Fruit fly (Drosophila melanogaster) whole organism, embryonic: ENCODE results near the gene CG2617.

Experiments used
- Atf-2 ChIP-seq: fragments of 200-800 bp; sonication (Bioruptor generic); optimal IDR thresholded peaks from 2 replicates; lab custom pipeline; 2016; ENCODE audit warnings: missing biosample characterization, missing genetic modification characterization
- Atf6 ChIP-seq: fragments of 200-800 bp; sonication (Bioruptor generic); IDR thresholded peaks from 2 replicates; pipeline ENCODE4 v1.3.6; 2022; ENCODE audit warnings: missing biosample characterization, missing genetic modification characterization
- B-H1 ChIP-seq: fragments of 200-800 bp; sonication (Bioruptor generic); IDR thresholded peaks from 3 replicates; pipeline ENCODE4 v1.3.6; 2022; ENCODE audit warnings: missing biosample characterization, missing genetic modification characterization
- CG12391 ChIP-seq: fragments of 200-800 bp; sonication (Bioruptor generic); optimal IDR thresholded peaks from 3 replicates; lab custom pipeline; 2018; ENCODE audit warnings: missing biosample characterization, mild to moderate bottlenecking, missing genetic modification characterization, moderate library complexity
- CG13624 ChIP-seq: fragments of 200-800 bp; sonication (Bioruptor generic); optimal IDR thresholded peaks from 2 replicates; lab custom pipeline; 2016; ENCODE audit warnings: missing biosample characterization, missing genetic modification characterization
- CG13775 ChIP-seq: fragments of 200-800 bp; sonication (Bioruptor generic); optimal IDR thresholded peaks from 3 replicates; lab custom pipeline; 2017; ENCODE audit warnings: missing biosample characterization, mild to moderate bottlenecking, missing genetic modification characterization
- CG13894 ChIP-seq: fragments of 200-800 bp; sonication (Bioruptor generic); optimal IDR thresholded peaks from 3 replicates; lab custom pipeline; 2018; ENCODE audit warnings: missing biosample characterization, mild to moderate bottlenecking, missing genetic modification characterization, moderate library complexity
- CG14441 ChIP-seq: fragments of 200-800 bp; sonication (Bioruptor generic); IDR thresholded peaks from 2 replicates; pipeline ENCODE4 v1.3.6; 2022; ENCODE audit warnings: missing biosample characterization, missing genetic modification characterization
- CG14667 ChIP-seq: fragments of 200-800 bp; sonication (Bioruptor generic); IDR thresholded peaks from 2 replicates; pipeline ENCODE4 v1.3.6; 2022; ENCODE audit warnings: missing biosample characterization, missing genetic modification characterization
- CG2129 ChIP-seq: fragments of 200-800 bp; sonication (Bioruptor generic); IDR thresholded peaks from 2 replicates; pipeline ENCODE4 v1.3.6; 2022; ENCODE audit warnings: missing biosample characterization, missing genetic modification characterization; ENCODE audit not compliant: partially characterized antibody
- CG3065 ChIP-seq: fragments of 200-800 bp; sonication (Bioruptor generic); optimal IDR thresholded peaks from 2 replicates; lab custom pipeline; 2016; ENCODE audit warnings: missing biosample characterization, missing genetic modification characterization
- CG32772 ChIP-seq: fragments of 200-800 bp; sonication (Bioruptor generic); IDR thresholded peaks from 2 replicates; pipeline ENCODE4 v1.3.6; 2022; ENCODE audit warnings: missing biosample characterization, missing genetic modification characterization
- CG3281 ChIP-seq: fragments of 200-800 bp; sonication (Bioruptor generic); optimal IDR thresholded peaks from 3 replicates; lab custom pipeline; 2017; ENCODE audit warnings: missing biosample characterization, mild to moderate bottlenecking, missing genetic modification characterization
- CG4360 ChIP-seq: fragments of 200-800 bp; sonication (Bioruptor generic); IDR thresholded peaks from 2 replicates; pipeline ENCODE4 v1.3.6; 2022; ENCODE audit warnings: missing biosample characterization, missing genetic modification characterization
- CG43689 ChIP-seq: fragments of 200-800 bp; sonication (Bioruptor generic); IDR thresholded peaks from 2 replicates; pipeline ENCODE4 v1.3.6; 2022; ENCODE audit warnings: missing biosample characterization, missing genetic modification characterization
- CG4424 ChIP-seq: fragments of 200-800 bp; sonication (Bioruptor generic); optimal IDR thresholded peaks from 3 replicates; lab custom pipeline; 2016; ENCODE audit warnings: missing biosample characterization, missing genetic modification characterization
- CG6683 ChIP-seq: fragments of 200-800 bp; sonication (Bioruptor generic); optimal IDR thresholded peaks from 2 replicates; lab custom pipeline; 2017; ENCODE audit warnings: missing biosample characterization, mild to moderate bottlenecking, missing genetic modification characterization, missing genetic modification reagents
- CG7271 ChIP-seq: fragments of 200-800 bp; sonication (Bioruptor generic); optimal IDR thresholded peaks from 2 replicates; lab custom pipeline; 2018; ENCODE audit warnings: missing biosample characterization, mild to moderate bottlenecking, missing genetic modification characterization, moderate library complexity
- CG7556 ChIP-seq: fragments of 200-800 bp; sonication (Bioruptor generic); optimal IDR thresholded peaks from 2 replicates; lab custom pipeline; 2017; ENCODE audit warnings: missing biosample characterization, mild to moderate bottlenecking, missing genetic modification characterization
- CG8944 ChIP-seq: fragments of 200-800 bp; sonication (Bioruptor generic); optimal IDR thresholded peaks from 3 replicates; lab custom pipeline; 2016; ENCODE audit warnings: missing biosample characterization, missing genetic modification characterization
- CoRest ChIP-seq: fragments of 200-800 bp; sonication (Bioruptor generic); optimal IDR thresholded peaks from 3 replicates; lab custom pipeline; 2018; ENCODE audit warnings: missing biosample characterization, mild to moderate bottlenecking, missing genetic modification characterization, moderate library complexity
- Deaf1 ChIP-seq: fragments of 200-800 bp; optimal IDR thresholded peaks from 3 replicates; lab custom pipeline; 2019; ENCODE audit warnings: missing biosample characterization, mild to moderate bottlenecking, missing genetic modification characterization, moderate library complexity
- Dref ChIP-seq: fragments of 200-800 bp; sonication (Bioruptor generic); IDR thresholded peaks from 2 replicates; pipeline ENCODE4 v1.3.6; 2022; ENCODE audit warnings: missing biosample characterization, missing genetic modification characterization
- Drgx ChIP-seq: fragments of 200-800 bp; sonication (Bioruptor generic); IDR thresholded peaks from 2 replicates; pipeline ENCODE4 v1.3.6; 2022; ENCODE audit warnings: missing biosample characterization, missing genetic modification characterization
- GATAe ChIP-seq: fragments of 200-800 bp; sonication (Bioruptor generic); conservative IDR thresholded peaks from 2 replicates; pipeline ENCODE4 v1.3.6; 2022; ENCODE audit warnings: missing biosample characterization, missing genetic modification characterization
- H15 ChIP-seq: fragments of 200-800 bp; sonication (Bioruptor generic); IDR thresholded peaks from 3 replicates; pipeline ENCODE4 v1.3.6; 2022; ENCODE audit warnings: missing biosample characterization, missing genetic modification characterization
- Kr ChIP-seq: fragments of 200-800 bp; sonication (Bioruptor generic); optimal IDR thresholded peaks from 2 replicates; lab custom pipeline; 2017; ENCODE audit warnings: missing biosample characterization, mild to moderate bottlenecking, missing genetic modification characterization
- MESR4 ChIP-seq: fragments of 200-800 bp; sonication (Bioruptor generic); optimal IDR thresholded peaks from 2 replicates; lab custom pipeline; 2018; ENCODE audit warnings: missing biosample characterization, mild to moderate bottlenecking, missing genetic modification characterization, moderate library complexity
- Mrtf ChIP-seq: fragments of 200-800 bp; sonication (Bioruptor generic); IDR thresholded peaks from 3 replicates; pipeline ENCODE4 v1.3.6; 2022; ENCODE audit warnings: missing biosample characterization, missing genetic modification characterization
- PHDP ChIP-seq: fragments of 200-800 bp; sonication (Bioruptor generic); optimal IDR thresholded peaks from 3 replicates; lab custom pipeline; 2018; ENCODE audit warnings: missing biosample characterization, mild to moderate bottlenecking, missing genetic modification characterization, moderate library complexity
- Poxn ChIP-seq: fragments of 200-800 bp; sonication (Bioruptor generic); IDR thresholded peaks from 2 replicates; pipeline ENCODE4 v1.3.6; 2022; ENCODE audit warnings: missing biosample characterization, missing genetic modification characterization
- Ssrp ChIP-seq: fragments of 200-800 bp; sonication (Bioruptor generic); optimal IDR thresholded peaks from 2 replicates; lab custom pipeline; 2018; ENCODE audit warnings: missing biosample characterization, mild to moderate bottlenecking, missing genetic modification characterization, moderate library complexity
- Taf1 ChIP-seq: fragments of 200-800 bp; sonication (Bioruptor generic); IDR thresholded peaks from 2 replicates; pipeline ENCODE4 v1.3.6; 2022; ENCODE audit warnings: missing biosample characterization, missing genetic modification characterization
- YL-1 ChIP-seq: fragments of 200-800 bp; sonication (Bioruptor generic); optimal IDR thresholded peaks from 3 replicates; lab custom pipeline; 2017; ENCODE audit warnings: missing biosample characterization, mild to moderate bottlenecking, missing genetic modification characterization
- abd-A ChIP-seq: fragments of 200-800 bp; sonication (Bioruptor generic); optimal IDR thresholded peaks from 3 replicates; lab custom pipeline; 2019; ENCODE audit warnings: missing biosample characterization, mild to moderate bottlenecking, missing genetic modification characterization, moderate library complexity
- ap ChIP-seq: fragments of 200-800 bp; sonication (Bioruptor generic); IDR thresholded peaks from 2 replicates; pipeline ENCODE4 v1.3.6; 2022; ENCODE audit warnings: missing biosample characterization, missing genetic modification characterization
- br ChIP-seq: fragments of >200 bp; optimal IDR thresholded peaks from 2 replicates; lab custom pipeline; 2017
- btn ChIP-seq: fragments of 200-800 bp; sonication (Bioruptor generic); optimal IDR thresholded peaks from 2 replicates; lab custom pipeline; 2016; ENCODE audit warnings: missing biosample characterization, missing genetic modification characterization
- da ChIP-seq: fragments of 200-800 bp; sonication (Bioruptor generic); optimal IDR thresholded peaks from 2 replicates; lab custom pipeline; 2016; ENCODE audit warnings: missing biosample characterization, missing genetic modification characterization
- dan ChIP-seq: fragments of 200-800 bp; sonication (Bioruptor generic); IDR thresholded peaks from 2 replicates; pipeline ENCODE4 v1.3.6; 2022; ENCODE audit warnings: missing biosample characterization, missing genetic modification characterization
- fd102C ChIP-seq: fragments of 200-800 bp; sonication (Bioruptor generic); optimal IDR thresholded peaks from 2 replicates; lab custom pipeline; 2018; ENCODE audit warnings: missing biosample characterization, mild to moderate bottlenecking, missing genetic modification characterization, moderate library complexity
- h ChIP-seq: fragments of >200 bp; optimal IDR thresholded peaks from 2 replicates; lab custom pipeline; 2017
- ham ChIP-seq: fragments of 200-800 bp; sonication (Bioruptor generic); IDR thresholded peaks from 2 replicates; pipeline ENCODE4 v1.3.6; 2022; ENCODE audit warnings: missing biosample characterization, missing genetic modification characterization
- lilli ChIP-seq: fragments of 200-800 bp; sonication (Bioruptor generic); optimal IDR thresholded peaks from 3 replicates; lab custom pipeline; 2016; ENCODE audit warnings: missing biosample characterization, missing genetic modification characterization
- nmo ChIP-seq: fragments of 200-800 bp; sonication (Bioruptor generic); optimal IDR thresholded peaks from 2 replicates; lab custom pipeline; 2018; ENCODE audit warnings: missing biosample characterization, mild to moderate bottlenecking, missing genetic modification characterization, moderate library complexity
- peb ChIP-seq: fragments of 200-800 bp; sonication (Bioruptor generic); IDR thresholded peaks from 2 replicates; pipeline ENCODE4 v1.3.6; 2022; ENCODE audit warnings: missing biosample characterization, missing genetic modification characterization
- scrt ChIP-seq: fragments of 200-800 bp; sonication (Bioruptor generic); optimal IDR thresholded peaks from 2 replicates; lab custom pipeline; 2018; ENCODE audit warnings: missing biosample characterization, mild to moderate bottlenecking, missing genetic modification characterization, moderate library complexity
- sisA ChIP-seq: fragments of 200-800 bp; sonication (Bioruptor generic); IDR thresholded peaks from 2 replicates; pipeline ENCODE4 v1.3.6; 2022; ENCODE audit warnings: missing biosample characterization, missing genetic modification characterization
- tin ChIP-seq: fragments of 200-800 bp; sonication (Bioruptor generic); optimal IDR thresholded peaks from 3 replicates; lab custom pipeline; 2016; ENCODE audit warnings: missing biosample characterization, missing genetic modification characterization
- tna ChIP-seq: fragments of 200-800 bp; sonication (Bioruptor generic); IDR thresholded peaks from 2 replicates; pipeline ENCODE4 v1.3.6; 2022; ENCODE audit warnings: missing biosample characterization, missing genetic modification characterization; ENCODE audit not compliant: partially characterized antibody
- toy ChIP-seq: fragments of 200-800 bp; sonication (Bioruptor generic); IDR thresholded peaks from 2 replicates; pipeline ENCODE4 v1.3.6; 2022; ENCODE audit warnings: missing biosample characterization, missing genetic modification characterization
- vvl ChIP-seq: fragments of 200-800 bp; sonication (Bioruptor generic); IDR thresholded peaks from 2 replicates; pipeline ENCODE4 v1.3.6; 2022; ENCODE audit warnings: missing biosample characterization, missing genetic modification characterization

The CG2617 gene

DNA sequence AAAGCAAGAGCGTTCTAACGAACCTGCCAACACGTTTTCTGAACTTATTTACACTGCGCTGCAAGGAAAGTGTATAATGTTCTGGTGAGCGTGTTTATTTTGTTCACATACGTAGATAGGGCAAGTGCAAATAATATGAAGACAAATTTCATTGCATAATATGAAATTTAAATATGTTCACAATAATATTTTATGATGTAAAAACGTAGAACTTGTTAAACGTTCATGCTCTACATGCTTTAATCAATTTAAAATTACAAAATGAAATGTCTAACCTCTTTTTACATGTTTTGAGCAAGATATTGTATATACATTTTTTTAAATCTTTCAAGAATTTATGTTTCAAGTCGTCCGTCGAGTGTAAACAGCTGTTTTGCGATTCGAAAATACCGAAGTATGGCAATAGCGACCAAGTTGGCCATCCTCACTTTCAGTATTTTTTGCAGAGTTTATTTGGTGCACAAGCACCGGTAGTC is 36.7 kb upstream of the CG2617 start, which contains the start of the genes phr6-4 and CG2608 (continued):
- TF ChIP-seq Deaf1 (peak; percentile 77), dan (peak; percentile 26; the same call in 1 of the 2 replicates), Mrtf (GFP tag; lab: Robert Waterston, UW) (peak; percentile 74), Kr (GFP tag; lab: Kevin White, UChicago) (no peak), scrt (peak; percentile 82), B-H1 (GFP tag; lab: Robert Waterston, UW) (peak; percentile 81), da (GFP tag; lab: Kevin White, UChicago) (peak; percentile 71), CG32772 (GFP tag; lab: Robert Waterston, UW) (peak; percentile 83), Atf6 (GFP tag; lab: Robert Waterston, UW) (peak; percentile 91), Ssrp (peak; percentile 94), CG14667 (GFP tag; lab: Robert Waterston, UW) (peak; percentile 76), YL-1 (GFP tag; lab: Kevin White, UChicago) (peak; percentile 78), peb (peak; percentile 67; the same call in 1 of the 2 replicates), Dref (GFP tag; lab: Robert Waterston, UW) (no peak), Taf1 (GFP tag; lab: Robert Waterston, UW) (peak; percentile 65; the same call in 1 of the 2 replicates), CG4360 (no peak), abd-A (tag; lab: Kevin White, UChicago) (no peak), CG6683 (GFP tag; lab: Kevin White, UChicago) (peak; percentile 84), tna (GFP tag; lab: Robert Waterston, UW) (no peak), CG13624 (GFP tag; lab: Kevin White, UChicago) (peak; percentile 90), sisA (peak; percentile 80), Drgx (GFP tag; lab: Robert Waterston, UW) (peak; percentile 91), lilli (GFP tag; lab: Kevin White, UChicago) (peak; percentile 93), CG2129 (no peak), CG7271 (peak; percentile 49), Atf-2 (GFP tag; lab: Kevin White, UChicago) (peak; percentile 92), tin (GFP tag; lab: Kevin White, UChicago) (peak; percentile 92), MESR4 (GFP tag; lab: Kevin White, UChicago) (peak; percentile 22), CG4424 (GFP tag; lab: Kevin White, UChicago) (peak; percentile 94), CG13775 (GFP tag; lab: Kevin White, UChicago) (peak; percentile 94), nmo (GFP tag; lab: Kevin White, UChicago) (peak; percentile 97), ap (peak; percentile 60; the same call in 1 of the 2 replicates), PHDP (tag; lab: Kevin White, UChicago) (peak; percentile 96), H15 (peak; percentile 67; the same call in 2 of the 3 replicates), toy (GFP tag; lab: Robert Waterston, UW) (peak; percentile 64), CG13894 (tag; lab: Kevin White, UChicago) (peak; percentile 88), CG7556 (GFP tag; lab: Kevin White, UChicago) (peak; percentile 95), ham (peak; percentile 62; the same call in 1 of the 2 replicates), Poxn (GFP tag; lab: Robert Waterston, UW) (peak; percentile 65; the same call in 1 of the 2 replicates), CG3281 (GFP tag; lab: Kevin White, UChicago) (peak; percentile 93), CG8944 (GFP tag; lab: Kevin White, UChicago) (peak; percentile 87), br (no peak), GATAe (GFP tag; lab: Robert Waterston, UW) (peak; percentile 49), h (lab: Kevin White, UChicago) (no peak), fd102C (GFP tag; lab: Kevin White, UChicago) (no peak), btn (GFP tag; lab: Kevin White, UChicago) (peak; percentile 54), CG12391 (peak; percentile 95), CG14441 (GFP tag; lab: Robert Waterston, UW) (peak; percentile 78), CG43689 (GFP tag; lab: Robert Waterston, UW) (peak; percentile 50; the same call in 1 of the 2 replicates), CG3065 (GFP tag; lab: Kevin White, UChicago) (peak; percentile 86), vvl (GFP tag; lab: Robert Waterston, UW) (peak; percentile 89), CoRest (tag; lab: Kevin White, UChicago) (peak; percentile 97)
